Worm (Caenorhabditis elegans) whole organism, early embryonic: ENCODE measurements around the gene C07G2.5.

Experiments used
- ama-1 ChIP-seq: fragments of 150-350 bp; optimal IDR thresholded peaks from 2 replicates; lab custom pipeline; 2014
- tbx-37 ChIP-seq: fragments of 200-800 bp; sonication (Bioruptor generic); conservative IDR thresholded peaks from 2 replicates; pipeline ENCODE4 v1.3.6; 2022; ENCODE audit warnings: missing genetic modification reagents, missing genetic modification characterization, missing compliant biosample characterization

ce11 chrIII:4449893-4450579, 48.8 kb downstream of the C07G2.5 start, which contains the start of gene ceh-43:
- no peak for TF ChIP-seq ama-1 (lab: Kevin White, UChicago)
- TF ChIP-seq tbx-37 (GFP tag; lab: Robert Waterston, UW): no peak
